Fruit fly (Drosophila melanogaster): ENCODE data around the gene CG14238.
A peak's percentile ranks its signal among the peaks of the same experiment; 100 is the strongest.

Gene CG14238

dm6 chr3R:26436540-26436939 is 21.5 kb upstream of the CG14238 start (continued):
- TF ChIP-seq luna (GFP tag; optimal IDR thresholded peaks at IDR 0.05) (no peak), Xrp1 (GFP tag; IDR thresholded peaks at IDR 0.05) (peak; percentile 45; the same call in 1 of the 2 replicates), CG8388 (GFP tag; optimal IDR thresholded peaks at IDR 0.05) (peak; percentile 41), trh (GFP tag; optimal IDR thresholded peaks at IDR 0.05) (peak; percentile 41), CG12155 (GFP tag; optimal IDR thresholded peaks at IDR 0.05) (no peak), bigmax (GFP tag; optimal IDR thresholded peaks at IDR 0.05) (no peak), ttk (GFP tag; IDR thresholded peaks at IDR 0.05) (peak; percentile 49; the same call in 1 of the 2 replicates), Sin3A (optimal IDR thresholded peaks at IDR 0.05) (no peak), CG6254 (GFP tag; optimal IDR thresholded peaks at IDR 0.05) (no peak), CG1233 (GFP tag; optimal IDR thresholded peaks at IDR 0.05) (no peak), ranshi (GFP tag; IDR thresholded peaks at IDR 0.05) (peak; percentile 43; the same call in 1 of the 2 replicates), Nf-YC (tag; optimal IDR thresholded peaks at IDR 0.05) (no peak), CG14050 (GFP tag; IDR thresholded peaks at IDR 0.05) (no peak; the same call in 2 of the 3 replicates), CG18619 (GFP tag; optimal IDR thresholded peaks at IDR 0.05) (no peak), Hsf (GFP tag; optimal IDR thresholded peaks at IDR 0.05) (peak; percentile 61), Dbx (GFP tag; IDR thresholded peaks at IDR 0.05) (no peak), seq (GFP tag; IDR thresholded peaks at IDR 0.05) (no peak), al (GFP tag; IDR thresholded peaks at IDR 0.05) (0 out of 2 replicates have a peak, but pooled peaks have one; percentile 17), sob (GFP tag; IDR thresholded peaks at IDR 0.05) (peak; percentile 34; the same call in 1 of the 2 replicates), CG31365 (tag; optimal IDR thresholded peaks at IDR 0.05) (no peak), tio (GFP tag; optimal IDR thresholded peaks at IDR 0.05) (no peak), CG1603 (tag; optimal IDR thresholded peaks at IDR 0.05) (peak; percentile 83), trem (tag; optimal IDR thresholded peaks at IDR 0.05) (peak; percentile 5), her (GFP tag; optimal IDR thresholded peaks at IDR 0.05) (no peak), Sox102F (GFP tag; optimal IDR thresholded peaks at IDR 0.05) (peak; percentile 77), CG4360 (GFP tag; IDR thresholded peaks at IDR 0.05) (no peak), CG11093 (GFP tag; IDR thresholded peaks at IDR 0.05) (no peak), CG15269 (tag; optimal IDR thresholded peaks at IDR 0.05) (peak; percentile 37), salm (tag; optimal IDR thresholded peaks at IDR 0.05) (no peak), bbx (GFP tag; IDR thresholded peaks at IDR 0.05; ENCODE audit: partially characterized antibody) (no peak), ewg (GFP tag; optimal IDR thresholded peaks at IDR 0.05) (no peak), CG2889 (GFP tag; IDR thresholded peaks at IDR 0.05) (0 out of 3 replicates have a peak, but pooled peaks have one; percentile 22), Atf6 (GFP tag; IDR thresholded peaks at IDR 0.05) (peak; percentile 48; the same call in 1 of the 2 replicates), ssp (GFP tag; IDR thresholded peaks at IDR 0.05) (peak; percentile 56), Hr3 (GFP tag; optimal IDR thresholded peaks at IDR 0.05) (peak; percentile 12), pum (GFP tag; optimal IDR thresholded peaks at IDR 0.05) (peak; percentile 48), Ravus (GFP tag; IDR thresholded peaks at IDR 0.05) (no peak; the same call in 1 of the 2 replicates), wdn (GFP tag; IDR thresholded peaks at IDR 0.05) (no peak), CG30431 (GFP tag; optimal IDR thresholded peaks at IDR 0.05) (no peak), Antp (GFP tag; optimal IDR thresholded peaks at IDR 0.05) (peak; percentile 10), CG15696 (tag; optimal IDR thresholded peaks at IDR 0.05) (no peak), Elba2 (GFP tag; optimal IDR thresholded peaks at IDR 0.05) (no peak), CG4424 (GFP tag; optimal IDR thresholded peaks at IDR 0.05) (peak; percentile 39), CG4282 (GFP tag; optimal IDR thresholded peaks at IDR 0.05) (no peak), CG12236 (GFP tag; optimal IDR thresholded peaks at IDR 0.05) (no peak), cg (GFP tag; optimal IDR thresholded peaks at IDR 0.05) (no peak), Gug (GFP tag; IDR thresholded peaks at IDR 0.05) (no peak; the same call in 3 of the 4 replicates), CG2875 (GFP tag; optimal IDR thresholded peaks at IDR 0.05) (no peak), E2f2 (GFP tag; IDR thresholded peaks at IDR 0.05) (no peak), gsb-n (tag; optimal IDR thresholded peaks at IDR 0.05) (peak; percentile 35), jumu (GFP tag; optimal IDR thresholded peaks at IDR 0.05) (peak; percentile 5), CG7372 (GFP tag; IDR thresholded peaks at IDR 0.05) (no peak)

All from whole organism, embryonic.